Worm (Caenorhabditis elegans) whole organism, L4 larva: ENCODE measurements around the gene T12B5.14.

Experiments
- D1046.2 ChIP-seq: fragments of 200-800 bp; sonication (Bioruptor generic); IDR thresholded peaks from 2 replicates; pipeline ENCODE4 v1.3.6; 2022; ENCODE audit warnings: missing genetic modification characterization, missing compliant biosample characterization
- F37D6.2 ChIP-seq: sonication (generic microtip); optimal IDR thresholded peaks from 2 replicates; lab custom pipeline; 2016; ENCODE audit warnings: mild to moderate bottlenecking, missing genetic modification characterization, missing compliant biosample characterization
- Y48G9A.11 ChIP-seq: fragments of 200-800 bp; sonication (Bioruptor generic); IDR thresholded peaks from 2 replicates; pipeline ENCODE4 v1.3.6; 2022; ENCODE audit warnings: missing genetic modification reagents, missing genetic modification characterization, missing compliant biosample characterization
- Y5F2A.4 ChIP-seq: fragments of 200-800 bp; sonication (Bioruptor generic); optimal IDR thresholded peaks from 2 replicates; lab custom pipeline; 2018; ENCODE audit warnings: mild to moderate bottlenecking, missing genetic modification characterization, missing compliant biosample characterization
- aha-1 ChIP-seq: fragments of 150-350 bp; peaks from one replicate; lab custom pipeline; 2014; ENCODE audit warnings: missing biosample characterization, missing genetic modification characterization
- aly-2 ChIP-seq: sonication (generic microtip); optimal IDR thresholded peaks from 2 replicates; lab custom pipeline; 2018; ENCODE audit warnings: missing biosample characterization, missing genetic modification characterization
- ama-1 ChIP-seq: fragments of 150-350 bp; optimal IDR thresholded peaks from 2 replicates; lab custom pipeline; 2014; ENCODE audit warnings: inconsistent platforms, mixed read lengths
- ceh-20 ChIP-seq: fragments of 200-800 bp; sonication (Bioruptor generic); IDR thresholded peaks from 2 replicates; pipeline ENCODE4 v1.3.6; 2022; ENCODE audit warnings: missing genetic modification reagents, missing genetic modification characterization, missing compliant biosample characterization
- ceh-28 ChIP-seq: fragments of 150-350 bp; optimal IDR thresholded peaks from 2 replicates; lab custom pipeline; 2014; ENCODE audit warnings: missing biosample characterization, missing genetic modification reagents, missing genetic modification characterization
- ceh-44 ChIP-seq: fragments of 200-800 bp; sonication (Bioruptor generic); IDR thresholded peaks from 2 replicates; pipeline ENCODE4 v1.3.6; 2022; ENCODE audit warnings: missing genetic modification reagents, missing genetic modification characterization, missing compliant biosample characterization
- ceh-62 ChIP-seq: sonication (generic microtip); optimal IDR thresholded peaks from 2 replicates; lab custom pipeline; 2017; ENCODE audit warnings: missing biosample characterization, missing genetic modification characterization
- ceh-82 ChIP-seq: sonication (generic microtip); optimal IDR thresholded peaks from 2 replicates; lab custom pipeline; 2017; ENCODE audit warnings: missing biosample characterization, missing genetic modification characterization
- ces-1 ChIP-seq: fragments of 150-350 bp; sonication (generic microtip); optimal IDR thresholded peaks from 4 replicates; lab custom pipeline; 2014; ENCODE audit warnings: missing biosample characterization, missing genetic modification reagents, missing genetic modification characterization
- ctbp-1 ChIP-seq: fragments of 200-800 bp; sonication (Bioruptor generic); IDR thresholded peaks from 2 replicates; pipeline ENCODE4 v1.3.6; 2022; ENCODE audit warnings: missing genetic modification reagents, missing genetic modification characterization, missing compliant biosample characterization
- daf-12 ChIP-seq: fragments of 150-350 bp; optimal IDR thresholded peaks from 2 replicates; lab custom pipeline; 2014; ENCODE audit warnings: missing biosample characterization, missing genetic modification reagents, missing genetic modification characterization
- daf-16 ChIP-seq, 3 experiments: sonication (generic microtip); optimal IDR thresholded peaks; 2 replicates each; lab custom pipeline; 2016 to 2017; ENCODE audit warnings: missing genetic modification characterization in 3 of 3, missing genetic modification reagents in 3 of 3, mild to moderate bottlenecking in 2 of 3, missing compliant biosample characterization in 2 of 3, missing biosample characterization in 1 of 3, moderate library complexity in 1 of 3
- dmd-6 ChIP-seq: fragments of 200-800 bp; sonication (Bioruptor generic); IDR thresholded peaks from 2 replicates; pipeline ENCODE4 v1.3.6; 2022; ENCODE audit warnings: missing genetic modification reagents, missing genetic modification characterization, missing compliant biosample characterization
- fos-1 ChIP-seq: fragments of 150-350 bp; optimal IDR thresholded peaks from 2 replicates; lab custom pipeline; 2014; ENCODE audit warnings: missing biosample characterization, missing genetic modification characterization
- hlh-11 ChIP-seq: fragments of 200-800 bp; sonication (Bioruptor generic); optimal IDR thresholded peaks from 2 replicates; lab custom pipeline; 2018; ENCODE audit warnings: mild to moderate bottlenecking, missing genetic modification characterization, missing compliant biosample characterization
- hmg-1.1 ChIP-seq: fragments of 200-800 bp; sonication (Bioruptor generic); IDR thresholded peaks from 2 replicates; pipeline ENCODE4 v1.3.6; 2022; ENCODE audit warnings: missing genetic modification reagents, missing genetic modification characterization, missing compliant biosample characterization
- jun-1 ChIP-seq: fragments of 150-350 bp; optimal IDR thresholded peaks from 2 replicates; lab custom pipeline; 2014; ENCODE audit warnings: missing biosample characterization, missing genetic modification reagents, missing genetic modification characterization
- lin-1 ChIP-seq: fragments of 200-800 bp; sonication (Bioruptor generic); IDR thresholded peaks from 2 replicates; pipeline ENCODE4 v1.3.6; 2022; ENCODE audit warnings: missing genetic modification reagents, missing genetic modification characterization, missing compliant biosample characterization
- lin-15B ChIP-seq: fragments of 150-350 bp; sonication (generic microtip); optimal IDR thresholded peaks from 3 replicates; lab custom pipeline; 2014; ENCODE audit warnings: missing biosample characterization, missing genetic modification characterization
- lsy-2 ChIP-seq, 2 experiments: fragments of 150-350 bp in 1 of 2; sonication (generic microtip) in 1 of 2; optimal IDR thresholded peaks; 2 replicates each; lab custom pipeline; 2014 to 2017; ENCODE audit warnings: missing biosample characterization in 2 of 2, missing genetic modification characterization in 2 of 2
- nhr-28 ChIP-seq: fragments of 150-350 bp; optimal IDR thresholded peaks from 2 replicates; lab custom pipeline; 2014; ENCODE audit warnings: missing biosample characterization, missing genetic modification characterization
- nhr-41 ChIP-seq: fragments of 200-800 bp; sonication (Bioruptor generic); IDR thresholded peaks from 2 replicates; pipeline ENCODE4 v1.3.6; 2022; ENCODE audit warnings: missing genetic modification reagents, missing genetic modification characterization, missing compliant biosample characterization
- nhr-48 ChIP-seq: sonication (generic microtip); optimal IDR thresholded peaks from 2 replicates; lab custom pipeline; 2016; ENCODE audit warnings: mild to moderate bottlenecking, missing genetic modification characterization, missing compliant biosample characterization
- nhr-76 ChIP-seq: fragments of 150-350 bp; optimal IDR thresholded peaks from 2 replicates; lab custom pipeline; 2014; ENCODE audit warnings: missing biosample characterization, missing genetic modification characterization
- nhr-77 ChIP-seq: fragments of 150-350 bp; optimal IDR thresholded peaks from 2 replicates; lab custom pipeline; 2014; ENCODE audit warnings: missing biosample characterization, missing genetic modification characterization
- pha-4 ChIP-seq, 2 experiments: fragments of 150-350 bp in 1 of 2; fragments of 200-800 bp in 1 of 2; sonication (Bioruptor generic) in 1 of 2; IDR thresholded peaks in 1 of 2; optimal IDR thresholded peaks in 1 of 2; 2 replicates each; pipeline versions ENCODE4 v1.3.6 to Lab custom; 2014 to 2022; ENCODE audit warnings: missing genetic modification characterization in 2 of 2, missing genetic modification reagents in 2 of 2, missing biosample characterization in 1 of 2, missing compliant biosample characterization in 1 of 2
- php-3 ChIP-seq: fragments of 200-800 bp; sonication (Bioruptor generic); IDR thresholded peaks from 2 replicates; pipeline ENCODE4 v1.3.6; 2022; ENCODE audit warnings: missing genetic modification reagents, missing genetic modification characterization, missing compliant biosample characterization
- pqm-1 ChIP-seq: sonication (generic microtip); optimal IDR thresholded peaks from 2 replicates; lab custom pipeline; 2017; ENCODE audit warnings: missing biosample characterization, missing genetic modification characterization
- rbr-2 ChIP-seq: sonication (generic microtip); optimal IDR thresholded peaks from 2 replicates; lab custom pipeline; 2016; ENCODE audit warnings: missing genotype, missing genetic modification characterization, missing compliant biosample characterization
- set-16 ChIP-seq: fragments of 200-800 bp; sonication (Bioruptor generic); IDR thresholded peaks from 2 replicates; pipeline ENCODE4 v1.3.6; 2022; ENCODE audit warnings: missing genetic modification reagents, missing genetic modification characterization, missing compliant biosample characterization
- snpc-1.2 ChIP-seq: fragments of 200-800 bp; sonication (Bioruptor generic); IDR thresholded peaks from 2 replicates; pipeline ENCODE4 v1.3.6; 2022; ENCODE audit warnings: missing genetic modification reagents, missing genetic modification characterization, missing compliant biosample characterization
- unc-39 ChIP-seq: sonication (generic microtip); optimal IDR thresholded peaks from 2 replicates; lab custom pipeline; 2017; ENCODE audit warnings: missing biosample characterization, missing genetic modification characterization
- unc-62 ChIP-seq, 3 experiments: fragments of 150-350 bp in 1 of 3; sonication (generic microtip); optimal IDR thresholded peaks in 2 of 3; peaks in 1 of 3; 1 replicate in 1 of 3; 2 replicates in 2 of 3; lab custom pipeline; 2014 to 2017; ENCODE audit warnings: missing biosample characterization in 3 of 3, missing genetic modification characterization in 3 of 3, missing genetic modification reagents in 3 of 3, missing genotype in 1 of 3
- zag-1 ChIP-seq: fragments of 150-350 bp; optimal IDR thresholded peaks from 2 replicates; lab custom pipeline; 2014; ENCODE audit warnings: missing biosample characterization, missing genetic modification characterization
- zfp-2 ChIP-seq: sonication (generic microtip); optimal IDR thresholded peaks from 2 replicates; lab custom pipeline; 2016; ENCODE audit warnings: mild to moderate bottlenecking, missing genetic modification characterization, missing compliant biosample characterization
- zip-11 ChIP-seq: fragments of 200-800 bp; sonication (Bioruptor generic); IDR thresholded peaks from 2 replicates; pipeline ENCODE4 v1.3.6; 2022; ENCODE audit warnings: missing genetic modification characterization, missing compliant biosample characterization
- ztf-11 ChIP-seq: fragments of 150-350 bp; optimal IDR thresholded peaks from 2 replicates; lab custom pipeline; 2014; ENCODE audit warnings: missing biosample characterization, missing genetic modification characterization
- ztf-7 ChIP-seq: fragments of 150-350 bp; optimal IDR thresholded peaks from 2 replicates; lab custom pipeline; 2014; ENCODE audit warnings: missing biosample characterization, missing genetic modification characterization

Gene T12B5.14

DNA sequence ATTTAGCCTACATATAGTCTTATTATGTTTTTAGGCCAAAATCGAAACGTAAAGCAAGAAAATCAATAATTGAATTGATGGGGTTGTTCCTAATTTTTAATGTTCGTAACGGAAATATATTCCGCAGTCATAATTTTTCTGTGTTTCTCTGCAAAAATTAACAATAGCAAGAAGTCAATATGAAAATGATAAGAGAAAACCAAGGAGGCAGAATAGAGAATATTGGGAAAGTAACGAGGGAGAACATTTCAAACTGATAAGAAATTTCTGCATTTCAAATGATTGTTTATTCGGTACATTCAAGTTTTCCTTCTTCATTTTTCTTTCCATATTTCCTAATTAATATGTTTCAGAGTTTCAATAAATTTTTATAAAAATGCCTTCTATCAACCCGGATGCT lies 1.3 kb downstream of the T12B5.14 start, which contains the start of gene fbxa-54:
fbxa-54 (plus strand) TSS at position 354 of the 400 bp plus-strand sequence.
- TF ChIP-seq pqm-1 (tag; lab: Kevin White, UChicago): peak; percentile 96
- peak; percentile 44; the same call in 1 of the 2 replicates for TF ChIP-seq dmd-6 (GFP tag; lab: Robert Waterston, UW)
- no peak for TF ChIP-seq daf-16 (GFP tag; optimal IDR thresholded peaks at IDR 0.05; lab: Kevin White, UChicago)
- peak; percentile 73 for TF ChIP-seq daf-16 (tag; optimal IDR thresholded peaks at IDR 0.05; lab: Kevin White, UChicago)
- no peak for TF ChIP-seq Y5F2A.4 (GFP tag; lab: Kevin White, UChicago)
- no peak for TF ChIP-seq ceh-44 (GFP tag; lab: Robert Waterston, UW)
- peak; percentile 20 for TF ChIP-seq hlh-11
- TF ChIP-seq nhr-28 (tag; lab: Kevin White, UChicago): peak; percentile 79
- TF ChIP-seq, all 104 proteins: peak for 5

DNA sequence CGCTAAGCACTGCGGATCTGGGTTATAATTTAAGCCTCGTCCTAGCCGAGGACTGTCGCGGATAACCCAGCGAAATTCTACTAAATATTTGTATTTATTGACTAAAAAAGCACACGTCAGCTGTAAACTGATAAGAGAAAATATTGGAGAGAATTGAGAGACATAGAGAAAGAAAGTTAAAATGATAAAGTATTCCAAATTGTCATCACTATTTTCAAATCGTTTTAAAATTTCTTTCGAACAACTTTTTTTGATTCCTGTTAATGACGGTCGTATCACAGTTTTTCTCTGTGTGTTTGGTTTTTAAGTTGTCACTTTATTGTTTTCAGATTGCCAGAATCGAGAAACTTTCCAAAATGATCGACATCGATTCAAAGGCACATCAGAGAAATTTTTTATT lies 7.3 kb downstream of the T12B5.14 start, which contains the start of gene fbxa-51:
fbxa-51 (plus strand) TSS at position 322 of the 400 bp plus-strand sequence.
- TF ChIP-seq zfp-2 (no peak), rbr-2 (tag; lab: Kevin White, UChicago) (no peak), daf-16 (GFP tag; optimal IDR thresholded peaks at IDR 0.05; lab: Kevin White, UChicago) (no peak), daf-16 (tag; optimal IDR thresholded peaks at IDR 0.05; lab: Kevin White, UChicago) (peak; percentile 81), dmd-6 (GFP tag; lab: Robert Waterston, UW) (peak; percentile 47; the same call in 1 of the 2 replicates), nhr-28 (tag; lab: Kevin White, UChicago) (peak; percentile 28), pqm-1 (tag; lab: Kevin White, UChicago) (peak; percentile 39)

DNA sequence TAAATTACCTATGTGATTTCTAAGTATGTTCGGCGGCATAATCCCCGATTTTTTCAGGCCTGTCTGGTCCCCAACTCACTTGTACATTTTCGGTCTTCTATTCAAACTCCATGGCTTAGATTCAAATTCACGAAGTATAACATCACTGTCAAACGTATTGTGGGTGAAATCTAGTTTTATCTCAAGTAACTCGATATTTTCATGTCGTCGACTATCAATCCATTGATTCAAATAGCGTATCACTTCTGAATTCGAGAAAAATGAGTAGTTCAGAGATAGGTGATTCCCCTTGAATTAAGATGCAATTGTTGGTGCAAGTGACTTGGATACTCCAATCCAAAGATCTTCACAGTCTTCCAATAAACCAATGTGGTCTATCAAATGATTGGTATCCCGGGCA lies 10.0 kb downstream of the T12B5.14 start:
- TF ChIP-seq lin-15B (tag; lab: Kevin White, UChicago) (no peak), unc-62 (GFP tag; optimal IDR thresholded peaks at IDR 0.05 in 1 of 2; lab: Kevin White, UChicago) (peak in 1 of 2 experiments; percentile 94), unc-62 (tag; optimal IDR thresholded peaks at IDR 0.05; lab: Kevin White, UChicago) (no peak), hmg-1.1 (GFP tag; lab: Robert Waterston, UW) (no peak)
- TF ChIP-seq, all 104 proteins: peak for 1

DNA sequence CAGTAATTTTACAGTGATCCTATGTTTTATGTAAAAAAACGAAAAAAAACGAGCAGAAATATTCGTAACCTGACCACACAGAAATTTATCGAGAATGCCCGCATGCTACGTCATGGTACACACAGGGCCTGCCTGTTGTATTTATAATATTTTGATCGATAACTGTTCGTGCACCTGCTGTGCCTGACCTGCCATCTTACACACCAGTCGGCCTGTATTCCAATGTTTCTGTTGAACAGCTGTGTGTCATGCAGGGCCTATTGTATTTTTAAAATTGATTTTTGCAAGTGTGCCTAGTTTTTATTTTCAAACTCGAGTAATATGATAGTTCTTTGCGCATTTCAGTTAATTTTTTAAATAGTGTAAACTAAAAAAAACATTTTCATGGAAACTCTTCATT lies 11.6 kb downstream of the T12B5.14 start:
- TF ChIP-seq ztf-11 (tag; lab: Kevin White, UChicago) (no peak), ceh-82 (tag; lab: Kevin White, UChicago) (no peak), unc-39 (tag; lab: Kevin White, UChicago) (no peak), ctbp-1 (GFP tag; lab: Robert Waterston, UW) (no peak), ces-1 (GFP tag; lab: Kevin White, UChicago) (no peak), fos-1 (tag; lab: Kevin White, UChicago) (no peak), set-16 (GFP tag; lab: Robert Waterston, UW) (no peak), pha-4 (GFP tag; IDR thresholded peaks at IDR 0.05; lab: Robert Waterston, UW) (no peak), pha-4 (tag; optimal IDR thresholded peaks at IDR 0.05; lab: Kevin White, UChicago) (no peak), rbr-2 (tag; lab: Kevin White, UChicago) (no peak), zip-11 (GFP tag; lab: Robert Waterston, UW) (no peak)

DNA sequence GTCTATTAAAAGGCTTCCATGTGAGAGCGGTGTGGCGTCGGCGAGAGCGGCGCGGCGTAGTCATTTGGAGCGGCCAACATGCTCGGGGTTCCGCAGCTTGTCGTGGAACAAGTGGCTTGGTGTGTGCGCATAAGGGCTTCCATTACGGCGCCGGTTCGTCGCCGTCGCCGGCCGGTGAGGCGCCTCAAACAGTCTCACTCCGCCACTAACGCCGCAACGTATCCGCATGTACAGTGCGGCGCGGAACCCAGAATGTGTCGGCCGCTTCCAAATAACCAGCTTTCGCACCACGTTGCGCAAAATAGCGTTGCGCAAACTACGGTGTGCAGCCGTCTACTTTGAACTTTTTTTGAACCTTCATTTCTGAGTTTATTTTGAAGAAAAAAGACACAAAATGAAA lies 16.3 kb downstream of the T12B5.14 start:
- TF ChIP-seq pqm-1 (tag; lab: Kevin White, UChicago) (no peak), zip-11 (GFP tag; lab: Robert Waterston, UW) (no peak), ceh-62 (no peak), nhr-77 (tag; lab: Kevin White, UChicago) (no peak), nhr-48 (tag; lab: Kevin White, UChicago) (no peak), lsy-2 (tag; optimal IDR thresholded peaks at IDR 0.05; lab: Kevin White, UChicago) (no peak), daf-12 (tag; lab: Kevin White, UChicago) (no peak), lin-1 (GFP tag; lab: Robert Waterston, UW) (no peak), nhr-76 (no peak), zag-1 (tag; lab: Kevin White, UChicago) (no peak), D1046.2 (GFP tag; lab: Robert Waterston, UW) (no peak), Y48G9A.11 (GFP tag; lab: Robert Waterston, UW) (0 out of 2 replicates have a peak, but pooled peaks have one; percentile 22), nhr-28 (tag; lab: Kevin White, UChicago) (no peak), ama-1 (lab: Kevin White, UChicago) (no peak), dmd-6 (GFP tag; lab: Robert Waterston, UW) (no peak), aha-1 (tag; lab: Kevin White, UChicago) (no peak), php-3 (GFP tag; lab: Robert Waterston, UW) (peak; percentile 19; the same call in 1 of the 2 replicates), F37D6.2 (no peak), ztf-7 (tag; lab: Kevin White, UChicago) (no peak), rbr-2 (tag; lab: Kevin White, UChicago) (no peak), ceh-20 (GFP tag; lab: Robert Waterston, UW) (no peak), jun-1 (tag; lab: Kevin White, UChicago) (no peak), aly-2 (tag; lab: Kevin White, UChicago) (no peak), nhr-41 (GFP tag; lab: Robert Waterston, UW) (no peak), ceh-28 (tag; lab: Kevin White, UChicago) (no peak), snpc-1.2 (GFP tag; lab: Robert Waterston, UW) (0 out of 2 replicates have a peak, but pooled peaks have one; percentile 57)
